Worm (Caenorhabditis elegans) whole organism, L1 larva: ENCODE results near the gene mcm-2.
A peak's percentile ranks its signal among the peaks of the same experiment; 100 is the strongest.

Experiments used
- F16B12.6 ChIP-seq: fragments of 150-350 bp; optimal IDR thresholded peaks from 2 replicates; lab custom pipeline; 2014; ENCODE audit warnings: missing biosample characterization, missing genetic modification characterization
- Y116A8C.19 ChIP-seq: sonication (generic microtip); optimal IDR thresholded peaks from 2 replicates; lab custom pipeline; 2016; ENCODE audit warnings: missing compliant biosample characterization, missing genetic modification characterization, borderline replicate concordance
- aha-1 ChIP-seq: fragments of 150-350 bp; optimal IDR thresholded peaks from 2 replicates; lab custom pipeline; 2014; ENCODE audit warnings: missing biosample characterization, missing genetic modification characterization
- aly-2 ChIP-seq: fragments of 150-350 bp; optimal IDR thresholded peaks from 2 replicates; lab custom pipeline; 2014; ENCODE audit warnings: missing biosample characterization, missing genetic modification characterization
- blmp-1 ChIP-seq: fragments of 150-350 bp; optimal IDR thresholded peaks from 2 replicates; lab custom pipeline; 2014; ENCODE audit warnings: missing biosample characterization, missing genetic modification characterization
- ceh-63 ChIP-seq: fragments of 200-800 bp; sonication (Bioruptor generic); optimal IDR thresholded peaks from 2 replicates; lab custom pipeline; 2018; ENCODE audit warnings: mild to moderate bottlenecking, missing genetic modification characterization, missing compliant biosample characterization
- ceh-88 ChIP-seq: fragments of 200-800 bp; sonication (Bioruptor generic); IDR thresholded peaks from 2 replicates; pipeline ENCODE4 v1.3.6; 2022; ENCODE audit warnings: missing genetic modification characterization, missing compliant biosample characterization
- ceh-90 ChIP-seq: sonication (generic microtip); optimal IDR thresholded peaks from 2 replicates; lab custom pipeline; 2016; ENCODE audit warnings: missing genetic modification characterization, missing compliant biosample characterization
- dpl-1 ChIP-seq, 3 experiments: fragments of 150-350 bp in 2 of 3; sonication (generic microtip) in 1 of 3; optimal IDR thresholded peaks; 2 replicates each; lab custom pipeline; 2014 to 2017; ENCODE audit warnings: missing biosample characterization in 3 of 3, missing genetic modification characterization in 3 of 3, missing genetic modification reagents in 3 of 3
- fkh-10 ChIP-seq: sonication (generic microtip); optimal IDR thresholded peaks from 2 replicates; lab custom pipeline; 2017; ENCODE audit warnings: missing biosample characterization, missing genetic modification reagents, missing genetic modification characterization
- fkh-4 ChIP-seq: sonication (generic microtip); optimal IDR thresholded peaks from 2 replicates; lab custom pipeline; 2016; ENCODE audit warnings: missing compliant biosample characterization, missing genetic modification characterization, borderline replicate concordance
- hlh-17 ChIP-seq: fragments of 200-800 bp; sonication (Bioruptor generic); optimal IDR thresholded peaks from 2 replicates; lab custom pipeline; 2018; ENCODE audit warnings: missing genetic modification characterization, mild to moderate bottlenecking, missing compliant biosample characterization, moderate library complexity, borderline replicate concordance
- irx-1 ChIP-seq: sonication (generic microtip); optimal IDR thresholded peaks from 2 replicates; lab custom pipeline; 2016; ENCODE audit warnings: missing genetic modification characterization, missing compliant biosample characterization
- isw-1 ChIP-seq: fragments of 200-800 bp; sonication (Bioruptor generic); IDR thresholded peaks from 2 replicates; pipeline ENCODE4 v1.3.6; 2022; ENCODE audit warnings: missing genetic modification characterization, missing compliant biosample characterization
- jun-1 ChIP-seq: fragments of 150-350 bp; optimal IDR thresholded peaks from 2 replicates; lab custom pipeline; 2014; ENCODE audit warnings: missing biosample characterization, missing genetic modification reagents, missing genetic modification characterization
- lin-13 ChIP-seq: fragments of 150-350 bp; optimal IDR thresholded peaks from 2 replicates; lab custom pipeline; 2014; ENCODE audit warnings: missing biosample characterization, missing genetic modification reagents, missing genetic modification characterization
- lin-14 ChIP-seq: fragments of 200-800 bp; sonication (Bioruptor generic); optimal IDR thresholded peaks from 2 replicates; lab custom pipeline; 2018; ENCODE audit warnings: mild to moderate bottlenecking, missing genetic modification characterization, moderate library complexity, missing compliant biosample characterization
- lin-15B ChIP-seq: fragments of 150-350 bp; sonication (generic microtip); optimal IDR thresholded peaks from 3 replicates; lab custom pipeline; 2014; ENCODE audit warnings: missing biosample characterization, missing genetic modification characterization
- lin-35 ChIP-seq, 2 experiments: fragments of 150-350 bp; optimal IDR thresholded peaks; 2 replicates each; lab custom pipeline; 2014; ENCODE audit warnings: missing biosample characterization in 2 of 2, missing genetic modification characterization in 2 of 2, missing genetic modification reagents in 2 of 2
- lin-39 ChIP-seq: fragments of 150-350 bp; optimal IDR thresholded peaks from 2 replicates; lab custom pipeline; 2014; ENCODE audit warnings: missing biosample characterization, missing genetic modification reagents, missing genetic modification characterization
- lir-3 ChIP-seq: sonication (generic microtip); optimal IDR thresholded peaks from 2 replicates; lab custom pipeline; 2016; ENCODE audit warnings: mild to moderate bottlenecking, missing genetic modification characterization, moderate library complexity, missing compliant biosample characterization; ENCODE audit not compliant: poor library complexity
- lsy-2 ChIP-seq, 2 experiments: fragments of 150-350 bp; optimal IDR thresholded peaks; 2 replicates each; lab custom pipeline; 2014; ENCODE audit warnings: missing biosample characterization in 2 of 2, missing genetic modification characterization in 2 of 2
- mab-9 ChIP-seq: fragments of 200-800 bp; sonication (Bioruptor generic); IDR thresholded peaks from 2 replicates; pipeline ENCODE4 v1.3.6; 2022; ENCODE audit warnings: missing genetic modification reagents, missing genetic modification characterization, missing compliant biosample characterization
- mdl-1 ChIP-seq, 2 experiments: fragments of 150-350 bp; optimal IDR thresholded peaks; 2 replicates each; lab custom pipeline; 2014 to 2017; ENCODE audit warnings: missing biosample characterization in 2 of 2, missing genetic modification characterization in 2 of 2, inconsistent platforms in 1 of 2
- mep-1 ChIP-seq: fragments of 150-350 bp; optimal IDR thresholded peaks from 2 replicates; lab custom pipeline; 2014; ENCODE audit warnings: missing biosample characterization, missing genetic modification characterization
- nhr-12 ChIP-seq: sonication (generic microtip); optimal IDR thresholded peaks from 2 replicates; lab custom pipeline; 2017; ENCODE audit warnings: missing biosample characterization, missing genetic modification characterization
- nhr-20 ChIP-seq: sonication (generic microtip); optimal IDR thresholded peaks from 2 replicates; lab custom pipeline; 2016; ENCODE audit warnings: mild to moderate bottlenecking, missing genetic modification characterization, missing compliant biosample characterization
- nhr-237 ChIP-seq: fragments of 150-350 bp; optimal IDR thresholded peaks from 2 replicates; lab custom pipeline; 2014; ENCODE audit warnings: missing biosample characterization, missing genetic modification characterization
- nhr-47 ChIP-seq: sonication (generic microtip); optimal IDR thresholded peaks from 2 replicates; lab custom pipeline; 2016; ENCODE audit warnings: mild to moderate bottlenecking, missing genetic modification characterization, moderate library complexity, missing compliant biosample characterization
- nhr-76 ChIP-seq: sonication (generic microtip); optimal IDR thresholded peaks from 2 replicates; lab custom pipeline; 2017; ENCODE audit warnings: missing biosample characterization, missing genetic modification characterization
- nhr-77 ChIP-seq: fragments of 150-350 bp; optimal IDR thresholded peaks from 2 replicates; lab custom pipeline; 2014; ENCODE audit warnings: missing biosample characterization, missing genetic modification characterization
- nhr-85 ChIP-seq: sonication (generic microtip); peaks from one replicate; lab custom pipeline; 2016; ENCODE audit warnings: missing genetic modification characterization, inconsistent platforms, missing compliant biosample characterization
- nhr-90 ChIP-seq: sonication (generic microtip); optimal IDR thresholded peaks from 2 replicates; lab custom pipeline; 2016; ENCODE audit warnings: mild to moderate bottlenecking, missing genetic modification characterization, missing compliant biosample characterization; ENCODE audit not compliant: poor library complexity
- pax-3 ChIP-seq: fragments of 200-800 bp; sonication (Bioruptor generic); optimal IDR thresholded peaks from 2 replicates; lab custom pipeline; 2018; ENCODE audit warnings: mild to moderate bottlenecking, missing genetic modification characterization, moderate library complexity, missing compliant biosample characterization
- snpc-4 ChIP-seq: fragments of 150-350 bp; optimal IDR thresholded peaks from 2 replicates; lab custom pipeline; 2014; ENCODE audit warnings: missing biosample characterization, missing genetic modification characterization
- sox-4 ChIP-seq: sonication (generic microtip); optimal IDR thresholded peaks from 2 replicates; lab custom pipeline; 2016; ENCODE audit warnings: missing genetic modification characterization, missing compliant biosample characterization
- sptf-1 ChIP-seq: fragments of 150-350 bp; optimal IDR thresholded peaks from 2 replicates; lab custom pipeline; 2014; ENCODE audit warnings: missing biosample characterization, missing genetic modification characterization
- sup-37 ChIP-seq: fragments of 200-800 bp; sonication (Bioruptor generic); optimal IDR thresholded peaks from 2 replicates; lab custom pipeline; 2018; ENCODE audit warnings: mild to moderate bottlenecking, missing genetic modification characterization, missing compliant biosample characterization
- swsn-7 ChIP-seq: sonication (generic microtip); optimal IDR thresholded peaks from 2 replicates; lab custom pipeline; 2016; ENCODE audit warnings: missing genetic modification characterization, missing compliant biosample characterization
- tbx-2 ChIP-seq: sonication (generic microtip); optimal IDR thresholded peaks from 2 replicates; lab custom pipeline; 2016; ENCODE audit warnings: missing genetic modification characterization, missing compliant biosample characterization
- unc-86 ChIP-seq: sonication (generic microtip); optimal IDR thresholded peaks from 2 replicates; lab custom pipeline; 2016; ENCODE audit warnings: missing genetic modification characterization, missing compliant biosample characterization
- vab-15 ChIP-seq: sonication (generic microtip); optimal IDR thresholded peaks from 2 replicates; lab custom pipeline; 2017; ENCODE audit warnings: missing genotype, mild to moderate bottlenecking, missing genetic modification characterization, missing compliant biosample characterization
- xbp-1 ChIP-seq: sonication (generic microtip); optimal IDR thresholded peaks from 2 replicates; lab custom pipeline; 2016; ENCODE audit warnings: missing genetic modification characterization, missing compliant biosample characterization
- zip-4 ChIP-seq: fragments of 200-800 bp; sonication (Bioruptor generic); optimal IDR thresholded peaks from 2 replicates; lab custom pipeline; 2018; ENCODE audit warnings: mild to moderate bottlenecking, missing genetic modification characterization, moderate library complexity, missing compliant biosample characterization

Gene mcm-2

ce11 chrII:11958793-11959574, 47.4 kb downstream of the mcm-2 start (continued):
- TF ChIP-seq F16B12.6 (tag; lab: Kevin White, UChicago) (no peak), lin-35 (GFP tag; optimal IDR thresholded peaks at IDR 0.05; lab: Kevin White, UChicago) (peak; percentile 58 to 76), mab-9 (no peak), fkh-10 (GFP tag; lab: Kevin White, UChicago) (peak; percentile 21), ceh-90 (no peak), lir-3 (peak; percentile 36), xbp-1 (tag; lab: Kevin White, UChicago) (peak; percentile 51), mdl-1 (tag; optimal IDR thresholded peaks at IDR 0.05; lab: Kevin White, UChicago) (peak in 1 of 2 experiments; percentile 57), Y116A8C.19 (tag; lab: Kevin White, UChicago) (no peak), tbx-2 (tag; lab: Kevin White, UChicago) (peak; percentile 57), lin-13 (GFP tag; lab: Kevin White, UChicago) (peak; percentile 49), zip-4 (no peak), ceh-88 (GFP tag; lab: Robert Waterston, UW) (no peak), snpc-4 (tag; lab: Kevin White, UChicago) (peak; percentile 34), lin-15B (no peak), nhr-76 (tag; lab: Kevin White, UChicago) (no peak), sox-4 (peak; percentile 4), hlh-17 (GFP tag; lab: Kevin White, UChicago) (no peak), lsy-2 (tag; optimal IDR thresholded peaks at IDR 0.05; lab: Kevin White, UChicago) (peak; percentile 32 to 77), nhr-77 (tag; lab: Kevin White, UChicago) (peak; percentile 59), nhr-12 (tag; lab: Kevin White, UChicago) (no peak), swsn-7 (tag; lab: Kevin White, UChicago) (peak; percentile 65), unc-86 (tag; lab: Kevin White, UChicago) (peak; percentile 47)

ce11 chrII:11954811-11955210, 51.6 kb downstream of the mcm-2 start:
- TF ChIP-seq lin-13 (GFP tag; lab: Kevin White, UChicago) (no peak), nhr-237 (tag; lab: Kevin White, UChicago) (no peak), ceh-88 (GFP tag; lab: Robert Waterston, UW) (no peak), sptf-1 (tag; lab: Kevin White, UChicago) (no peak), lir-3 (no peak), mep-1 (tag; lab: Kevin White, UChicago) (no peak), vab-15 (tag; lab: Kevin White, UChicago) (no peak), tbx-2 (tag; lab: Kevin White, UChicago) (no peak), Y116A8C.19 (tag; lab: Kevin White, UChicago) (no peak), nhr-85 (no peak), pax-3 (no peak), nhr-20 (no peak), sup-37 (GFP tag; lab: Kevin White, UChicago) (no peak), nhr-90 (no peak), aha-1 (tag; lab: Kevin White, UChicago) (no peak), aly-2 (no peak)
- TF ChIP-seq, all 84 proteins: peak for 0

DNA sequence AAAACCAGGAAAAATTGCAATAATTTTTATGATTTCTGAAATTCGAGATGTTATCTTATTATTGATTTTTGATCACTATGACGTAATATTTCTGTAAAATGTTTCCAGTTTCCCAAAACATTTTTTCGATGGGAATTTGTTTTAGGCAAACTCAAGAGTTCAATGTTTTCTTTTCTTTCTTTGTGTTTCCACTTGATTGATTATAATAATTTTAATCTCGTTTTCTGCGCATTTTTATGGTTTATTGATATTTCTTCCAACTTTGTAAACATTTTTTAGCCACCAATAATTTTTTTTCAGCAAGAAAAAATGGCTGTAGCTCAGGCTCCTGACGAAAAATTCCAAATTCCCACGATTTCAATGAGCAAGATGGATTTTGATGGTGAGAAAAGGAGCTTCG, 52.2 kb downstream of the mcm-2 start, which contains the start of gene W03C9.6:
W03C9.6 (plus strand) TSS at position 301 of the 400 bp plus-strand sequence.
- TF ChIP-seq isw-1 (GFP tag; lab: Robert Waterston, UW) (no peak), jun-1 (tag; lab: Kevin White, UChicago) (no peak), ceh-90 (no peak), lin-39 (no peak), tbx-2 (tag; lab: Kevin White, UChicago) (no peak), dpl-1 (GFP tag; optimal IDR thresholded peaks at IDR 0.05; lab: Kevin White, UChicago) (no peak), fkh-4 (tag; lab: Kevin White, UChicago) (no peak), zip-4 (no peak), sox-4 (no peak), irx-1 (no peak), snpc-4 (tag; lab: Kevin White, UChicago) (no peak), nhr-47 (tag; lab: Kevin White, UChicago) (no peak), blmp-1 (no peak), lin-14 (no peak), ceh-63 (no peak)
